Fruit fly (Drosophila melanogaster): ENCODE measurements around the gene dpr11.

The dpr11 gene

dm6 chr3R:6495938-6496337 lies 97.2 kb downstream of the dpr11 start:
- TF ChIP-seq CG9705 (GFP tag; optimal IDR thresholded peaks at IDR 0.05), result no peak
- no peak for TF ChIP-seq dsf (GFP tag; optimal IDR thresholded peaks at IDR 0.05; ENCODE audit: borderline replicate concordance)
- no peak for TF ChIP-seq Rel (GFP tag; optimal IDR thresholded peaks at IDR 0.05)
- no peak for TF ChIP-seq Rel (tag; optimal IDR thresholded peaks at IDR 0.05)
- no peak for TF ChIP-seq Mio (GFP tag; optimal IDR thresholded peaks at IDR 0.05)

- TF ChIP-seq Sp1 (GFP tag; optimal IDR thresholded peaks at IDR 0.05) (no peak), CrebA (GFP tag; optimal IDR thresholded peaks at IDR 0.05; ENCODE audit: borderline replicate concordance) (no peak), CG9705 (GFP tag; optimal IDR thresholded peaks at IDR 0.05) (no peak), Myc (optimal IDR thresholded peaks at IDR 0.05) (no peak), HLH106 (tag; optimal IDR thresholded peaks at IDR 0.05) (no peak), Vsx2 (GFP tag; optimal IDR thresholded peaks at IDR 0.05; ENCODE audit: partially characterized antibody) (no peak), lola (GFP tag; optimal IDR thresholded peaks at IDR 0.05) (no peak), woc (GFP tag; optimal IDR thresholded peaks at IDR 0.05) (no peak), tai (GFP tag; optimal IDR thresholded peaks at IDR 0.05) (no peak), N (GFP tag; optimal IDR thresholded peaks at IDR 0.05) (no peak), dsf (GFP tag; optimal IDR thresholded peaks at IDR 0.05; ENCODE audit: borderline replicate concordance) (no peak), jim (GFP tag; optimal IDR thresholded peaks at IDR 0.05) (no peak), GATAd (GFP tag; optimal IDR thresholded peaks at IDR 0.05) (no peak), Dfd (GFP tag; optimal IDR thresholded peaks at IDR 0.05) (no peak), dmrt93B (GFP tag; optimal IDR thresholded peaks at IDR 0.05) (no peak), brk (GFP tag; optimal IDR thresholded peaks at IDR 0.05) (no peak), Hr83 (GFP tag; optimal IDR thresholded peaks at IDR 0.05; ENCODE audit: poor library complexity, severe bottlenecking) (no peak), pan (optimal IDR thresholded peaks at IDR 0.05) (no peak), Rel (GFP tag; optimal IDR thresholded peaks at IDR 0.05) (no peak), Rel (tag; optimal IDR thresholded peaks at IDR 0.05) (no peak), br (GFP tag; optimal IDR thresholded peaks at IDR 0.05) (no peak)
These were observed 111.2 kb downstream of the dpr11 start for dm6 chr3R:6481740-6482443.

Data from whole organism, wandering third instar larva.